Fruit fly (Drosophila melanogaster): ENCODE data around the gene Rsf1.

Rsf1 gene

DNA sequence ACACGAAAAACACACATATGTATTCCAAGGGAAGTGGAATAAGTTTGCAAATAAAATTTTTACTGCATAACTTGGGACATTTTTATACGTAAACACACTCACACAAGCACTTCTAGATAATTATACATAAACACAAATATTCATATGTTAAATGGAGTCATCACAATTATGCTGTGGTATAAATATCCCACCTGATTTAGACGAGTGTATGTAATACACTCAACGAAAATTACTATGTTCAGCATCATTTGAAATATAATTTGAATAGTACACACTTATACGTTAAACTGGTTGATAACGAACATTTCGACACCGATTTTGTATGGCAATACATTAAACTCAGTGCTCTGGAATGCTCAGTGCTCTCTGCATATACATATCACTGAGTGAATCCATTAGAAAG lies 32.3 kb downstream of the Rsf1 start (continued):
- TF ChIP-seq Deaf1 (tag; optimal IDR thresholded peaks at IDR 0.05) (no peak), CG8089 (GFP tag; optimal IDR thresholded peaks at IDR 0.05) (peak; percentile 95), cas (GFP tag; IDR thresholded peaks at IDR 0.05) (no peak), toy (GFP tag; IDR thresholded peaks at IDR 0.05) (no peak), CG34224 (GFP tag; IDR thresholded peaks at IDR 0.05; ENCODE audit: partially characterized antibody) (no peak), en (GFP tag; optimal IDR thresholded peaks at IDR 0.05) (no peak), Doc3 (GFP tag; IDR thresholded peaks at IDR 0.05; ENCODE audit: partially characterized antibody) (no peak), CG2678 (tag; optimal IDR thresholded peaks at IDR 0.05) (no peak), dimm (GFP tag; IDR thresholded peaks at IDR 0.05) (no peak), nmo (GFP tag; optimal IDR thresholded peaks at IDR 0.05) (no peak), CG4404 (GFP tag; IDR thresholded peaks at IDR 0.05) (no peak), pzg (GFP tag; optimal IDR thresholded peaks at IDR 0.05) (no peak), CG8281 (tag; optimal IDR thresholded peaks at IDR 0.05) (no peak), zfh2 (GFP tag; optimal IDR thresholded peaks at IDR 0.05) (no peak), CG10543 (GFP tag; optimal IDR thresholded peaks at IDR 0.05) (no peak), Rx (GFP tag; IDR thresholded peaks at IDR 0.05) (no peak), CG10267 (tag; optimal IDR thresholded peaks at IDR 0.05) (no peak), slou (GFP tag; optimal IDR thresholded peaks at IDR 0.05) (no peak), pum (GFP tag; optimal IDR thresholded peaks at IDR 0.05) (no peak), lmd (GFP tag; IDR thresholded peaks at IDR 0.05) (no peak), CG12236 (GFP tag; optimal IDR thresholded peaks at IDR 0.05) (no peak), CG9817 (tag; optimal IDR thresholded peaks at IDR 0.05) (no peak), CG15073 (GFP tag; optimal IDR thresholded peaks at IDR 0.05) (no peak), chinmo (GFP tag; IDR thresholded peaks at IDR 0.05; ENCODE audit: partially characterized antibody) (no peak), bowl (GFP tag; IDR thresholded peaks at IDR 0.05) (no peak), HmgD (GFP tag; optimal IDR thresholded peaks at IDR 0.05) (no peak), NfI (GFP tag; optimal IDR thresholded peaks at IDR 0.05) (no peak), wdn (GFP tag; IDR thresholded peaks at IDR 0.05) (no peak), her (GFP tag; optimal IDR thresholded peaks at IDR 0.05) (peak; percentile 14), CG1647 (GFP tag; optimal IDR thresholded peaks at IDR 0.05) (no peak), gem (tag; optimal IDR thresholded peaks at IDR 0.05) (peak; percentile 46), CG6175 (GFP tag; IDR thresholded peaks at IDR 0.05) (no peak), Xrp1 (GFP tag; IDR thresholded peaks at IDR 0.05) (no peak), CG11695 (GFP tag; IDR thresholded peaks at IDR 0.05) (0 out of 3 replicates have a peak, but pooled peaks have one; percentile 39), prd (optimal IDR thresholded peaks at IDR 0.05) (no peak), prd (GFP tag; IDR thresholded peaks at IDR 0.05) (no peak), br (optimal IDR thresholded peaks at IDR 0.05) (no peak), CG17186 (GFP tag; optimal IDR thresholded peaks at IDR 0.05) (no peak), h (optimal IDR thresholded peaks at IDR 0.05) (no peak), peb (GFP tag; IDR thresholded peaks at IDR 0.05) (no peak), Atf-2 (GFP tag; optimal IDR thresholded peaks at IDR 0.05) (no peak), bigmax (GFP tag; optimal IDR thresholded peaks at IDR 0.05) (no peak), pan (optimal IDR thresholded peaks at IDR 0.05) (no peak), pan (GFP tag; optimal IDR thresholded peaks at IDR 0.05 in 1 of 2, IDR thresholded peaks at IDR 0.05 in 1 of 2) (no peak), CG31441 (GFP tag; IDR thresholded peaks at IDR 0.05) (no peak), CG6813 (GFP tag; optimal IDR thresholded peaks at IDR 0.05) (no peak), Oli (tag; optimal IDR thresholded peaks at IDR 0.05) (no peak), CG10565 (GFP tag; optimal IDR thresholded peaks at IDR 0.05) (no peak), Adf1 (GFP tag; IDR thresholded peaks at IDR 0.05) (no peak), CG14860 (GFP tag; IDR thresholded peaks at IDR 0.05; ENCODE audit: partially characterized antibody) (no peak), pho (GFP tag; optimal IDR thresholded peaks at IDR 0.05) (no peak), CG12219 (GFP tag; optimal IDR thresholded peaks at IDR 0.05) (no peak), CG4854 (GFP tag; optimal IDR thresholded peaks at IDR 0.05) (no peak), CG11560 (tag; IDR thresholded peaks at IDR 0.05) (no peak)

Data from whole organism, embryonic.